Fruit fly (Drosophila melanogaster): ENCODE data around the gene Naa40.

Gene Naa40

DNA sequence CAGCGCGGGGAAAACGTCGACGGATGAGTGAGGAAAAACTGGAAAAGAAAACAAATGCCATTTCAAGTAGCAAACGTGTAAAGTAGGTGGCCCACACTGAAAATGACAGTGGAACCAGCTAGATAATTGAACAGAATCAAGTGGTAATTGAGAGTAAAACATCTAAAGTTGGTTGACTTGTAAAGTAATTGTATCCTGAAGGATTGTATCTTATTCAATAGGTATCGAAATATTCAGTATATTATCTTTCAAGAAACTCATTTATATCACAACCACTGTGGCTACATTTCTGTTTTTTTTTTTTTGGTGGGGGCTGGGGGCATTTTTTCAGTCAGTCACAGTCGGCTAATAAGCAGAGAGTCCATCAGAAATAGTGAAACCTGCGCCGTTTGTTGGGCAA, 25.5 kb downstream of the Naa40 start (continued):
- TF ChIP-seq CG17802 (tag; optimal IDR thresholded peaks at IDR 0.05): no peak
- TF ChIP-seq CG7357 (GFP tag; IDR thresholded peaks at IDR 0.05): peak; percentile 58; the same call in 2 of the 3 replicates
- TF ChIP-seq HLH3B (GFP tag; IDR thresholded peaks at IDR 0.05): no peak
- peak; percentile 78 for TF ChIP-seq CG2712 (tag; optimal IDR thresholded peaks at IDR 0.05)
- TF ChIP-seq ranshi (GFP tag; IDR thresholded peaks at IDR 0.05): peak; percentile 39; the same call in 1 of the 2 replicates
- peak; percentile 40 for TF ChIP-seq CG11504 (tag; optimal IDR thresholded peaks at IDR 0.05)
- TF ChIP-seq Deaf1 (tag; optimal IDR thresholded peaks at IDR 0.05): no peak
- peak; percentile 58 for TF ChIP-seq ssp (GFP tag; IDR thresholded peaks at IDR 0.05)
- peak; percentile 37 for TF ChIP-seq bab2 (GFP tag; optimal IDR thresholded peaks at IDR 0.05)
- TF ChIP-seq CG30403 (GFP tag; optimal IDR thresholded peaks at IDR 0.05): peak; percentile 38
- peak; percentile 76 for TF ChIP-seq ara (GFP tag; IDR thresholded peaks at IDR 0.05)
- TF ChIP-seq sim (GFP tag; IDR thresholded peaks at IDR 0.05): peak; percentile 58; the same call in 1 of the 2 replicates
- peak; percentile 65; the same call in 1 of the 2 replicates for TF ChIP-seq dan (GFP tag; IDR thresholded peaks at IDR 0.05)
- peak; percentile 48; the same call in 1 of the 3 replicates for TF ChIP-seq ci (GFP tag; IDR thresholded peaks at IDR 0.05)
- peak; percentile 74 for TF ChIP-seq CG18262 (tag; optimal IDR thresholded peaks at IDR 0.05)
- no peak for TF ChIP-seq cad (GFP tag; optimal IDR thresholded peaks at IDR 0.05)
- TF ChIP-seq zfh1 (GFP tag; IDR thresholded peaks at IDR 0.05): peak; percentile 72
- no peak for TF ChIP-seq D (optimal IDR thresholded peaks at IDR 0.05)
- TF ChIP-seq D (GFP tag; optimal IDR thresholded peaks at IDR 0.05): no peak
- peak; percentile 83 for TF ChIP-seq sens (GFP tag)
- peak; percentile 51 for TF ChIP-seq peb (GFP tag; IDR thresholded peaks at IDR 0.05)
- peak; percentile 57 for TF ChIP-seq ATbp (GFP tag; optimal IDR thresholded peaks at IDR 0.05)
- no peak for TF ChIP-seq pan (optimal IDR thresholded peaks at IDR 0.05)
- TF ChIP-seq pan (GFP tag; optimal IDR thresholded peaks at IDR 0.05 in 1 of 2, IDR thresholded peaks at IDR 0.05 in 1 of 2): peak in 1 of 2 experiments; percentile 73
- TF ChIP-seq CG15514 (GFP tag; optimal IDR thresholded peaks at IDR 0.05): no peak
- peak; percentile 26; the same call in 1 of the 3 replicates for TF ChIP-seq so (GFP tag; IDR thresholded peaks at IDR 0.05)
- peak; percentile 64; the same call in 1 of the 3 replicates for TF ChIP-seq otp (GFP tag; IDR thresholded peaks at IDR 0.05)
- peak; percentile 55 for TF ChIP-seq CG14441 (GFP tag; IDR thresholded peaks at IDR 0.05)
- TF ChIP-seq gcm (GFP tag; optimal IDR thresholded peaks at IDR 0.05): peak; percentile 4
- no peak for TF ChIP-seq dm (GFP tag; optimal IDR thresholded peaks at IDR 0.05)
- peak; percentile 41; the same call in 1 of the 3 replicates for TF ChIP-seq CG11093 (GFP tag; IDR thresholded peaks at IDR 0.05)
- TF ChIP-seq lmd (GFP tag; IDR thresholded peaks at IDR 0.05): peak; percentile 67
- TF ChIP-seq Eip74EF (GFP tag; optimal IDR thresholded peaks at IDR 0.05): peak in 1 of 2 experiments; percentile 13
- no peak for TF ChIP-seq CG12071 (GFP tag; optimal IDR thresholded peaks at IDR 0.05)
- TF ChIP-seq CG34422 (GFP tag; IDR thresholded peaks at IDR 0.05): peak; percentile 7; the same call in 1 of the 3 replicates
- peak; percentile 24 for TF ChIP-seq CG10979 (tag; optimal IDR thresholded peaks at IDR 0.05)
- TF ChIP-seq Bteb2 (GFP tag; optimal IDR thresholded peaks at IDR 0.05): no peak
- 0 out of 2 replicates have a peak, but pooled peaks have one; percentile 8 for TF ChIP-seq sisA (GFP tag; IDR thresholded peaks at IDR 0.05)
- peak; percentile 78 for TF ChIP-seq Med (GFP tag)
- TF ChIP-seq danr (GFP tag; IDR thresholded peaks at IDR 0.05): peak; percentile 52; the same call in 1 of the 2 replicates

DNA sequence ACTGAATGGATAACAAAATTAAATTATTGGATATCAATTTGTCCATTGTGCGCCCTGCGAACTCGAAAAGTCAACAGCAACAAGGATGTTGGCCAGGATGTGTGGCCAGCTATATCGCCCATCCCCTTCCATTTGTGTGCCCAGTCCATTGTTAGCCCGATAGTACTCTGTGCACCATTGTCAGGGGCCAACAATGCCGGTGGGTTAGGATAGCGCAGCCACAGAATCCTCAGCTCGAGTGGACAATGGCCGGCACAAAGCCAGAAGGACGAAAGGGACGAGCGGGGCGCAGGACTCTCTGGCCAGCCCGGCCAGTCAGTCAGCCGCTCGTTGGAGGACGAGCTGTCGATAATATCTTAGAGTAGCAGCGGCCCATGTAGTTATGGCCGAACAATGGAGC, 26.9 kb downstream of the Naa40 start:
- TF ChIP-seq CG18764 (GFP tag; optimal IDR thresholded peaks at IDR 0.05): no peak
- TF ChIP-seq CG30431 (GFP tag; optimal IDR thresholded peaks at IDR 0.05): no peak
- TF ChIP-seq Six4 (GFP tag; optimal IDR thresholded peaks at IDR 0.05): no peak
- TF ChIP-seq tio (GFP tag; optimal IDR thresholded peaks at IDR 0.05): no peak
- TF ChIP-seq Xbp1 (GFP tag; optimal IDR thresholded peaks at IDR 0.05): no peak
- peak; percentile 94 for TF ChIP-seq D (optimal IDR thresholded peaks at IDR 0.05)
- TF ChIP-seq D (GFP tag; optimal IDR thresholded peaks at IDR 0.05): no peak
- peak; percentile 56 for TF ChIP-seq Ets65A (GFP tag)
- no peak for TF ChIP-seq NfI (GFP tag; optimal IDR thresholded peaks at IDR 0.05)
- TF ChIP-seq ab (GFP tag; optimal IDR thresholded peaks at IDR 0.05): no peak
- no peak for TF ChIP-seq CG6854 (GFP tag; optimal IDR thresholded peaks at IDR 0.05)
- peak in 1 of 2 experiments; percentile 41 for TF ChIP-seq tll (GFP tag; optimal IDR thresholded peaks at IDR 0.05)
